Worm (Caenorhabditis elegans): ENCODE results near the gene flp-20.

DNA sequence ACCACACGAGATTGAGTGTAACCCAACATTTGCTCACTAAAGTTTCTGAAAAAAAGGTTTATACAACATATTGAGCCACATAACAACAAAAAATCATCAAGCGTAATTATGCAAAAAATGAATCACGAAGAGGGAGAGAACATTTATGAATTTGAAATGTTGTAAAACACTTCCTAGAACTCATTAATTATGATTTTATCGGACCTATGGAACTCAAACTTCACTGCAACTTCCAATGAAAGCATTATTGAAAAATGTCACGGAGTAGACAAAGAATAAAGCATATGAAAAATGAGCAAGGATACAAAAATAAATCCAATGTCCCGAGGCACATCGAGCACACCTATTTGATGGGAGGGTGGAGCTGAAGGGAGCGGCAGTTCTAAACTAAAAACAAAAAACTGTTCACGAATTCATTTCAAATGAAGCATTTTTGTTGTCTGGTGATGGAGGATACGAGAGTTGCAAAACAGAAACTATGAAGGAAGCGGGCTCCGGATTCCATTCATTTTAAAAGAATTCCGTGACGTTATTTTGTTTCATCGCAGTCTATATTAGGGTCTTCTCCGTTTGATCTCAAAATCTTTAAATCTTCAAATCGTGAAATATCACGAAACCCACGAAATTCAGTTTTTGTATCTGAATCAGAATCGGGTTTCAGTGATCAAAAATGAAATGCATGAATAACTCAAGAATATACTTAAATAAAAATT lies at the start of gene flp-20:
- TF ChIP-seq ces-1 (GFP tag; optimal IDR thresholded peaks at IDR 0.05) (no peak), nhr-28 (tag; optimal IDR thresholded peaks at IDR 0.05) (no peak), ztf-11 (tag; optimal IDR thresholded peaks at IDR 0.05) (no peak), sptf-1 (tag; optimal IDR thresholded peaks at IDR 0.05) (no peak), ham-2 (GFP tag; optimal IDR thresholded peaks at IDR 0.05) (no peak), elt-3 (tag; optimal IDR thresholded peaks at IDR 0.05) (no peak), unc-62 (GFP tag; optimal IDR thresholded peaks at IDR 0.05) (no peak), cnd-1 (tag; optimal IDR thresholded peaks at IDR 0.05) (no peak), blmp-1 (tag; optimal IDR thresholded peaks at IDR 0.05) (no peak), ceh-39 (tag; optimal IDR thresholded peaks at IDR 0.05) (no peak), zip-8 (tag; optimal IDR thresholded peaks at IDR 0.05) (no peak), unc-39 (tag; optimal IDR thresholded peaks at IDR 0.05) (no peak), snpc-4 (tag; optimal IDR thresholded peaks at IDR 0.05) (no peak), unc-120 (tag; optimal IDR thresholded peaks at IDR 0.05; ENCODE audit: poor library complexity, severe bottlenecking) (no peak)
